Fruit fly (Drosophila melanogaster): Measurements from ENCODE around the gene Myc.

Myc gene

DNA sequence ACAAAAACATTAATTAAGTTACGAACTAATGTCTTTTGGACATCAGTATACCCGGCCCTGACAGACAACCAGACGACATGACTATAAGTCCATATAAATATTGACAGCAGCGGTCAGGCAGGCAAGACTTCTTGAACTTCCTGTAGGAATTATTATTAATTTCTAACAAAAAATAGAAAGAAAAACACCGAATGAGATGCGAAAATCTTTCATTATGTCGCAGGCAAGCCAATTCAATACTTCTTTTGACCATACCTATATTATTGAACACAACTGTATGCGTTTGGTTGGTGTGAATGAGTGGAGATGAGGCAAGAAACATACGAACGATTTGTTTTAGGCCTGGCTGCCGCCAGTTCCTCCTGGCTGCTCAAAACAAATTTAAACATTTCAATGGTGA, 52.0 kb downstream of the Myc start (continued):
- TF ChIP-seq cas (GFP tag; IDR thresholded peaks at IDR 0.05) (peak; percentile 46; the same call in 1 of the 2 replicates), Chrac-16 (GFP tag; optimal IDR thresholded peaks at IDR 0.05) (peak; percentile 78), CG17186 (GFP tag; optimal IDR thresholded peaks at IDR 0.05) (no peak), CG10543 (GFP tag; optimal IDR thresholded peaks at IDR 0.05) (no peak), Dp (GFP tag; optimal IDR thresholded peaks at IDR 0.05) (no peak), abd-A (tag; optimal IDR thresholded peaks at IDR 0.05) (no peak), CG11504 (tag; optimal IDR thresholded peaks at IDR 0.05) (peak; percentile 89), CG6654 (GFP tag; optimal IDR thresholded peaks at IDR 0.05) (peak; percentile 48), CG7786 (GFP tag; optimal IDR thresholded peaks at IDR 0.05) (peak; percentile 73), B-H1 (GFP tag; IDR thresholded peaks at IDR 0.05) (peak; percentile 79), tup (GFP tag; optimal IDR thresholded peaks at IDR 0.05) (peak; percentile 64), Oaz (GFP tag; IDR thresholded peaks at IDR 0.05) (peak; percentile 79), dpn (GFP tag; optimal IDR thresholded peaks at IDR 0.05) (peak; percentile 82 to 85), sim (GFP tag; IDR thresholded peaks at IDR 0.05) (peak; percentile 46; the same call in 1 of the 2 replicates), gce (GFP tag; IDR thresholded peaks at IDR 0.05) (peak; percentile 82), jigr1 (GFP tag; IDR thresholded peaks at IDR 0.05) (peak; percentile 70; the same call in 2 of the 3 replicates), ERR (GFP tag; optimal IDR thresholded peaks at IDR 0.05) (peak; percentile 46), phol (tag; optimal IDR thresholded peaks at IDR 0.05) (peak; percentile 82), CG14014 (GFP tag; IDR thresholded peaks at IDR 0.05) (peak; percentile 79), Hey (tag; optimal IDR thresholded peaks at IDR 0.05) (no peak), CG4360 (GFP tag; IDR thresholded peaks at IDR 0.05) (peak; percentile 53; the same call in 1 of the 2 replicates), E2f1 (GFP tag; IDR thresholded peaks at IDR 0.05) (peak; percentile 72), Hr39 (optimal IDR thresholded peaks at IDR 0.05) (no peak), chm (GFP tag; IDR thresholded peaks at IDR 0.05) (peak; percentile 87), Stat92E (GFP tag; optimal IDR thresholded peaks at IDR 0.05) (no peak), Opbp (GFP tag; IDR thresholded peaks at IDR 0.05; ENCODE audit: partially characterized antibody) (no peak), CG12769 (tag; optimal IDR thresholded peaks at IDR 0.05) (peak; percentile 87), Trl (optimal IDR thresholded peaks at IDR 0.05) (no peak), Trl (GFP tag; optimal IDR thresholded peaks at IDR 0.05) (peak; percentile 79), Ada2b (GFP tag; IDR thresholded peaks at IDR 0.05) (peak; percentile 90), pb (GFP tag; optimal IDR thresholded peaks at IDR 0.05) (no peak), CG33213 (GFP tag; optimal IDR thresholded peaks at IDR 0.05) (peak; percentile 37), ATbp (GFP tag; optimal IDR thresholded peaks at IDR 0.05) (peak; percentile 79), CG1792 (GFP tag; optimal IDR thresholded peaks at IDR 0.05) (no peak), ems (GFP tag; optimal IDR thresholded peaks at IDR 0.05) (peak; percentile 86), pum (GFP tag; optimal IDR thresholded peaks at IDR 0.05) (peak; percentile 72), ranshi (GFP tag; IDR thresholded peaks at IDR 0.05) (peak; percentile 83), CG42726 (GFP tag; IDR thresholded peaks at IDR 0.05; ENCODE audit: partially characterized antibody) (no peak), CG10147 (GFP tag; optimal IDR thresholded peaks at IDR 0.05) (peak; percentile 66), Max (GFP tag; optimal IDR thresholded peaks at IDR 0.05) (peak; percentile 30), CG15601 (tag; optimal IDR thresholded peaks at IDR 0.05) (peak; percentile 52), CG11723 (GFP tag; optimal IDR thresholded peaks at IDR 0.05) (peak; percentile 68), tgo (GFP tag; IDR thresholded peaks at IDR 0.05) (peak; percentile 86), Meics (GFP tag; optimal IDR thresholded peaks at IDR 0.05) (peak; percentile 72), CG11696 (GFP tag; IDR thresholded peaks at IDR 0.05) (peak; percentile 93), CG3838 (GFP tag; optimal IDR thresholded peaks at IDR 0.05) (peak; percentile 58), hb (GFP tag; IDR thresholded peaks at IDR 0.05; ENCODE audit: partially characterized antibody) (no peak), CG13894 (tag; optimal IDR thresholded peaks at IDR 0.05) (no peak), row (GFP tag; IDR thresholded peaks at IDR 0.05) (peak; percentile 88), Adf1 (GFP tag; IDR thresholded peaks at IDR 0.05) (no peak), gcm (GFP tag; optimal IDR thresholded peaks at IDR 0.05) (peak; percentile 74), pnt (GFP tag; optimal IDR thresholded peaks at IDR 0.05) (peak; percentile 73)
